Fruit fly (Drosophila melanogaster) whole organism, embryonic: Measurements from ENCODE around the gene Agpat1.

Experiments
- Adf1 ChIP-seq: fragments of 200-800 bp; sonication (Bioruptor generic); IDR thresholded peaks from 2 replicates; pipeline ENCODE4 v1.3.6; 2022; ENCODE audit warnings: missing biosample characterization, missing genetic modification characterization
- Atf3 ChIP-seq: fragments of 200-800 bp; sonication (Bioruptor generic); optimal IDR thresholded peaks from 3 replicates; lab custom pipeline; 2016; ENCODE audit warnings: missing biosample characterization, missing genetic modification characterization
- CG10321 ChIP-seq: fragments of 200-800 bp; sonication (Bioruptor generic); IDR thresholded peaks from 2 replicates; pipeline ENCODE4 v1.3.6; 2022; ENCODE audit warnings: missing biosample characterization, missing genetic modification characterization
- CG10565 ChIP-seq: fragments of 200-800 bp; sonication (Bioruptor generic); optimal IDR thresholded peaks from 3 replicates; lab custom pipeline; 2016; ENCODE audit warnings: missing biosample characterization, mild to moderate bottlenecking, missing genetic modification characterization
- CG12942 ChIP-seq: fragments of 200-800 bp; sonication (Bioruptor generic); optimal IDR thresholded peaks from 3 replicates; lab custom pipeline; 2016; ENCODE audit warnings: missing biosample characterization, missing genetic modification characterization
- CG14710 ChIP-seq: fragments of 200-800 bp; sonication (Bioruptor generic); optimal IDR thresholded peaks from 3 replicates; lab custom pipeline; 2019; ENCODE audit warnings: missing biosample characterization, mild to moderate bottlenecking, missing genetic modification characterization, moderate library complexity
- CG14860 ChIP-seq: fragments of 200-800 bp; sonication (Bioruptor generic); IDR thresholded peaks from 3 replicates; pipeline ENCODE4 v1.3.6; 2022; ENCODE audit warnings: missing biosample characterization, missing genetic modification characterization; ENCODE audit not compliant: partially characterized antibody
- CG15479 ChIP-seq: fragments of 200-800 bp; sonication (Bioruptor generic); optimal IDR thresholded peaks from 3 replicates; lab custom pipeline; 2019; ENCODE audit warnings: missing biosample characterization, mild to moderate bottlenecking, missing genetic modification characterization, moderate library complexity
- CG1603 ChIP-seq: fragments of 200-800 bp; sonication (Bioruptor generic); optimal IDR thresholded peaks from 2 replicates; lab custom pipeline; 2019; ENCODE audit warnings: missing biosample characterization, mild to moderate bottlenecking, missing genetic modification characterization, moderate library complexity
- CG17385 ChIP-seq: fragments of 200-800 bp; sonication (Bioruptor generic); optimal IDR thresholded peaks from 3 replicates; lab custom pipeline; 2018; ENCODE audit warnings: missing biosample characterization, mild to moderate bottlenecking, missing genetic modification characterization
- CG18011 ChIP-seq: fragments of 200-800 bp; sonication (Bioruptor generic); optimal IDR thresholded peaks from 2 replicates; lab custom pipeline; 2017; ENCODE audit warnings: missing biosample characterization, missing genetic modification characterization, mild to moderate bottlenecking, moderate library complexity, missing genotype
- CG2678 ChIP-seq: fragments of 200-800 bp; sonication (Bioruptor generic); optimal IDR thresholded peaks from 3 replicates; lab custom pipeline; 2019; ENCODE audit warnings: missing biosample characterization, mild to moderate bottlenecking, missing genetic modification characterization, moderate library complexity
- CG34224 ChIP-seq: fragments of 200-800 bp; sonication (Bioruptor generic); IDR thresholded peaks from 3 replicates; pipeline ENCODE4 v1.3.6; 2022; ENCODE audit warnings: missing biosample characterization, missing genetic modification characterization; ENCODE audit not compliant: partially characterized antibody
- CG4854 ChIP-seq: fragments of 200-800 bp; sonication (Bioruptor generic); optimal IDR thresholded peaks from 2 replicates; lab custom pipeline; 2016; ENCODE audit warnings: missing biosample characterization, missing genetic modification characterization, inconsistent platforms
- CG5180 ChIP-seq: fragments of 200-800 bp; sonication (Bioruptor generic); optimal IDR thresholded peaks from 3 replicates; lab custom pipeline; 2017; ENCODE audit warnings: missing biosample characterization, missing genetic modification characterization, mild to moderate bottlenecking, moderate library complexity, missing genetic modification reagents
- CG7556 ChIP-seq: fragments of 200-800 bp; sonication (Bioruptor generic); optimal IDR thresholded peaks from 2 replicates; lab custom pipeline; 2017; ENCODE audit warnings: missing biosample characterization, mild to moderate bottlenecking, missing genetic modification characterization
- CG7963 ChIP-seq: fragments of 200-800 bp; sonication (Bioruptor generic); IDR thresholded peaks from 3 replicates; pipeline ENCODE4 v1.3.6; 2022; ENCODE audit warnings: missing biosample characterization, missing genetic modification characterization; ENCODE audit not compliant: partially characterized antibody
- CG7987 ChIP-seq: fragments of 200-800 bp; sonication (Bioruptor generic); optimal IDR thresholded peaks from 2 replicates; lab custom pipeline; 2018; ENCODE audit warnings: missing biosample characterization, mild to moderate bottlenecking, missing genetic modification characterization, moderate library complexity
- Dip3 ChIP-seq: fragments of 200-800 bp; sonication (Bioruptor generic); optimal IDR thresholded peaks from 3 replicates; lab custom pipeline; 2016; ENCODE audit warnings: missing biosample characterization, missing genetic modification characterization
- Fer3 ChIP-seq: fragments of 200-800 bp; sonication (Bioruptor generic); optimal IDR thresholded peaks from 2 replicates; lab custom pipeline; 2018; ENCODE audit warnings: missing biosample characterization, mild to moderate bottlenecking, missing genetic modification characterization, moderate library complexity
- Gsc ChIP-seq: fragments of 200-800 bp; sonication (Bioruptor generic); IDR thresholded peaks from 2 replicates; pipeline ENCODE4 v1.3.6; 2022; ENCODE audit warnings: missing biosample characterization, missing genetic modification characterization
- Hmr ChIP-seq: fragments of 200-800 bp; sonication (Bioruptor generic); optimal IDR thresholded peaks from 3 replicates; lab custom pipeline; 2017; ENCODE audit warnings: mild to moderate bottlenecking, missing biosample characterization, missing genetic modification reagents, missing genetic modification characterization
- Jarid2 ChIP-seq: fragments of 200-800 bp; sonication (Bioruptor generic); optimal IDR thresholded peaks from 3 replicates; lab custom pipeline; 2017; ENCODE audit warnings: mild to moderate bottlenecking, missing biosample characterization, missing genetic modification reagents, missing genetic modification characterization
- Nf-YB ChIP-seq: fragments of 200-800 bp; sonication (Bioruptor generic); optimal IDR thresholded peaks from 3 replicates; lab custom pipeline; 2019; ENCODE audit warnings: missing biosample characterization, mild to moderate bottlenecking, missing genetic modification characterization, moderate library complexity
- Ravus ChIP-seq: fragments of 200-800 bp; sonication (Bioruptor generic); IDR thresholded peaks from 2 replicates; pipeline ENCODE4 v1.3.6; 2022; ENCODE audit warnings: missing biosample characterization, missing genetic modification characterization
- ash1 ChIP-seq: fragments of 200-800 bp; sonication (Bioruptor generic); optimal IDR thresholded peaks from 2 replicates; lab custom pipeline; 2018; ENCODE audit warnings: missing biosample characterization, mild to moderate bottlenecking, missing genetic modification characterization
- bbx ChIP-seq: fragments of 200-800 bp; sonication (Bioruptor generic); IDR thresholded peaks from 2 replicates; pipeline ENCODE4 v1.3.6; 2022; ENCODE audit warnings: missing biosample characterization, missing genetic modification characterization; ENCODE audit not compliant: partially characterized antibody
- cad ChIP-seq: fragments of >200 bp; optimal IDR thresholded peaks from 2 replicates; lab custom pipeline; 2017; ENCODE audit warnings: missing biosample characterization, missing genetic modification characterization
- chinmo ChIP-seq: fragments of 200-800 bp; sonication (Bioruptor generic); IDR thresholded peaks from 4 replicates; pipeline ENCODE4 v1.3.6; 2022; ENCODE audit warnings: missing biosample characterization, missing genetic modification characterization; ENCODE audit not compliant: partially characterized antibody
- chm ChIP-seq: fragments of 200-800 bp; sonication (Bioruptor generic); IDR thresholded peaks from 2 replicates; pipeline ENCODE4 v1.3.6; 2022; ENCODE audit warnings: missing biosample characterization, missing genetic modification characterization
- danr ChIP-seq: fragments of 200-800 bp; sonication (Bioruptor generic); IDR thresholded peaks from 2 replicates; pipeline ENCODE4 v1.3.6; 2022; ENCODE audit warnings: missing biosample characterization, missing genetic modification characterization
- ham ChIP-seq: fragments of 200-800 bp; sonication (Bioruptor generic); IDR thresholded peaks from 2 replicates; pipeline ENCODE4 v1.3.6; 2022; ENCODE audit warnings: missing biosample characterization, missing genetic modification characterization
- kni ChIP-seq: fragments of 200-800 bp; sonication (Bioruptor generic); optimal IDR thresholded peaks from 3 replicates; lab custom pipeline; 2017; ENCODE audit warnings: mild to moderate bottlenecking, missing biosample characterization, missing genetic modification reagents, missing genetic modification characterization
- lab ChIP-seq: fragments of 200-800 bp; sonication (Bioruptor generic); optimal IDR thresholded peaks from 3 replicates; lab custom pipeline; 2017; ENCODE audit warnings: missing biosample characterization, missing genetic modification characterization, mild to moderate bottlenecking, moderate library complexity, missing genetic modification reagents
- lov ChIP-seq, 2 experiments: fragments of 200-800 bp in 1 of 2; fragments of >200 bp in 1 of 2; sonication (Bioruptor generic) in 1 of 2; IDR thresholded peaks in 1 of 2; optimal IDR thresholded peaks in 1 of 2; 2 replicates in 1 of 2; 3 replicates in 1 of 2; pipeline versions ENCODE4 v1.3.6 to Lab custom; 2017 to 2022; ENCODE audit warnings: missing biosample characterization in 1 of 2, missing genetic modification characterization in 1 of 2
- mirr ChIP-seq: fragments of 200-800 bp; sonication (Bioruptor generic); optimal IDR thresholded peaks from 3 replicates; lab custom pipeline; 2018; ENCODE audit warnings: missing biosample characterization, mild to moderate bottlenecking, missing genetic modification characterization
- nom ChIP-seq: fragments of 200-800 bp; sonication (Bioruptor generic); optimal IDR thresholded peaks from 2 replicates; lab custom pipeline; 2017; ENCODE audit warnings: missing biosample characterization, missing genetic modification characterization, mild to moderate bottlenecking, moderate library complexity, missing genetic modification reagents
- org-1 ChIP-seq: fragments of 200-800 bp; sonication (Bioruptor generic); optimal IDR thresholded peaks from 2 replicates; lab custom pipeline; 2017; ENCODE audit warnings: missing biosample characterization, missing genetic modification characterization
- p53 ChIP-seq: fragments of 200-800 bp; sonication (Bioruptor generic); optimal IDR thresholded peaks from 2 replicates; lab custom pipeline; 2016; ENCODE audit warnings: missing biosample characterization, missing genetic modification characterization
- rib ChIP-seq: fragments of 200-800 bp; sonication (Bioruptor generic); IDR thresholded peaks from 2 replicates; pipeline ENCODE4 v1.3.6; 2022; ENCODE audit warnings: missing biosample characterization, missing genetic modification characterization
- salm ChIP-seq: fragments of 200-800 bp; sonication (Bioruptor generic); optimal IDR thresholded peaks from 2 replicates; lab custom pipeline; 2018; ENCODE audit warnings: missing biosample characterization, mild to moderate bottlenecking, missing genetic modification characterization
- sens-2 ChIP-seq: fragments of 200-800 bp; sonication (Bioruptor generic); IDR thresholded peaks from 2 replicates; pipeline ENCODE4 v1.3.6; 2022; ENCODE audit warnings: missing biosample characterization, missing genetic modification characterization
- sqz ChIP-seq: fragments of 200-800 bp; sonication (Bioruptor generic); optimal IDR thresholded peaks from 3 replicates; lab custom pipeline; 2018; ENCODE audit warnings: missing biosample characterization, mild to moderate bottlenecking, missing genetic modification characterization
- ssp ChIP-seq: fragments of 200-800 bp; sonication (Bioruptor generic); IDR thresholded peaks from 2 replicates; pipeline ENCODE4 v1.3.6; 2022; ENCODE audit warnings: missing biosample characterization, missing genetic modification characterization
- tap ChIP-seq: fragments of 200-800 bp; optimal IDR thresholded peaks from 3 replicates; lab custom pipeline; 2019; ENCODE audit warnings: missing biosample characterization, mild to moderate bottlenecking, missing genetic modification characterization, moderate library complexity

Gene Agpat1

dm6 chrX:12741914-12742650, 23.0 kb upstream of the Agpat1 start, which contains the start of gene Smr (continued):
- no peak for TF ChIP-seq Dip3 (GFP tag; lab: Kevin White, UChicago)
- no peak for TF ChIP-seq CG12942 (GFP tag; lab: Kevin White, UChicago)
- TF ChIP-seq chm (GFP tag; lab: Robert Waterston, UW): peak; percentile 77
- no peak for TF ChIP-seq CG34224 (GFP tag; lab: Robert Waterston, UW)
- TF ChIP-seq Atf3 (GFP tag; lab: Kevin White, UChicago): no peak
- peak; percentile 13 for TF ChIP-seq CG17385 (GFP tag; lab: Kevin White, UChicago)
- TF ChIP-seq tap (tag; lab: Kevin White, UChicago): no peak
- no peak for TF ChIP-seq kni (GFP tag; lab: Kevin White, UChicago)
- TF ChIP-seq salm: no peak
- TF ChIP-seq mirr (GFP tag; lab: Kevin White, UChicago): no peak
- no peak for TF ChIP-seq danr (GFP tag; lab: Robert Waterston, UW)
- TF ChIP-seq CG15479: peak; percentile 12
- no peak for TF ChIP-seq CG7987 (GFP tag; lab: Kevin White, UChicago)
- TF ChIP-seq CG14710: no peak
- TF ChIP-seq chinmo (GFP tag; lab: Robert Waterston, UW): 0 out of 4 replicates have a peak, but pooled peaks have one; percentile 70
- no peak for TF ChIP-seq org-1 (GFP tag; lab: Kevin White, UChicago)
- TF ChIP-seq sens-2: no peak
- TF ChIP-seq CG7556 (GFP tag; lab: Kevin White, UChicago): no peak
- no peak for TF ChIP-seq CG7963 (GFP tag; lab: Robert Waterston, UW)
- no peak for TF ChIP-seq Ravus (GFP tag; lab: Robert Waterston, UW)
- TF ChIP-seq Fer3 (tag; lab: Kevin White, UChicago): no peak
- TF ChIP-seq p53 (GFP tag; lab: Kevin White, UChicago): peak; percentile 6
- no peak for TF ChIP-seq Nf-YB (GFP tag; lab: Kevin White, UChicago)
- TF ChIP-seq CG14860: no peak
- TF ChIP-seq ham: no peak
- TF ChIP-seq bbx (GFP tag; lab: Robert Waterston, UW): peak; percentile 19; the same call in 1 of the 2 replicates
- TF ChIP-seq lov (optimal IDR thresholded peaks at IDR 0.05; lab: Kevin White, UChicago): no peak
- TF ChIP-seq lov (GFP tag; IDR thresholded peaks at IDR 0.05; lab: Robert Waterston, UW): no peak
- no peak for TF ChIP-seq Hmr (GFP tag; lab: Kevin White, UChicago)
- TF ChIP-seq cad (GFP tag; lab: Kevin White, UChicago): peak; percentile 21
- peak; percentile 99 for TF ChIP-seq CG5180
- TF ChIP-seq Jarid2 (GFP tag; lab: Kevin White, UChicago): peak; percentile 38
- peak; percentile 64 for TF ChIP-seq sqz (GFP tag; lab: Kevin White, UChicago)
- TF ChIP-seq ash1: peak; percentile 55
- peak; percentile 6 for TF ChIP-seq CG1603 (tag; lab: Kevin White, UChicago)
- no peak for TF ChIP-seq rib
- TF ChIP-seq CG10565 (GFP tag; lab: Kevin White, UChicago): no peak
- no peak for TF ChIP-seq lab
- TF ChIP-seq Adf1 (GFP tag; lab: Robert Waterston, UW): peak; percentile 93
- no peak for TF ChIP-seq ssp
- no peak for TF ChIP-seq CG10321
- peak; percentile 28 for TF ChIP-seq nom (GFP tag; lab: Kevin White, UChicago)
- no peak for TF ChIP-seq CG2678 (tag; lab: Kevin White, UChicago)
- no peak for TF ChIP-seq Gsc
- no peak for TF ChIP-seq CG18011 (GFP tag; lab: Kevin White, UChicago)
- TF ChIP-seq CG4854 (GFP tag; lab: Kevin White, UChicago): no peak
